Worm (Caenorhabditis elegans): Measurements from ENCODE around the gene C10G8.4.

ce11 chrV:5273241-5273640 is 38.5 kb upstream of the C10G8.4 start:
- no peak for TF ChIP-seq ama-1 (optimal IDR thresholded peaks at IDR 0.05)
- TF ChIP-seq scrt-1 (GFP tag; IDR thresholded peaks at IDR 0.05): no peak
- TF ChIP-seq tbx-11 (GFP tag; IDR thresholded peaks at IDR 0.05): no peak
- TF ChIP-seq ets-7 (tag; optimal IDR thresholded peaks at IDR 0.05): no peak
- TF ChIP-seq tbx-37 (GFP tag; conservative IDR thresholded peaks at IDR 0.05): no peak
- TF ChIP-seq F13C5.2 (tag; optimal IDR thresholded peaks at IDR 0.05): no peak
- TF ChIP-seq ceh-36 (tag; optimal IDR thresholded peaks at IDR 0.05): no peak
- no peak for TF ChIP-seq aly-1 (tag; optimal IDR thresholded peaks at IDR 0.05)
- TF ChIP-seq ceh-13 (GFP tag; optimal IDR thresholded peaks at IDR 0.05): no peak
- no peak for TF ChIP-seq hnd-1 (tag; optimal IDR thresholded peaks at IDR 0.05)

Data from whole organism, early embryonic.